Fruit fly (Drosophila melanogaster) whole organism, prepupa: ENCODE results near the gene BckdhA.
A peak's percentile ranks its signal among the peaks of the same experiment; 100 is the strongest.

Experiments used
- Blimp-1 ChIP-seq: fragments of 200-800 bp; sonication (Bioruptor generic); optimal IDR thresholded peaks from 3 replicates; lab custom pipeline; 2017; ENCODE audit warnings: missing biosample characterization, missing genetic modification characterization, mild to moderate bottlenecking, moderate library complexity, missing genetic modification reagents
- CG10631 ChIP-seq: fragments of 200-800 bp; sonication (Bioruptor generic); optimal IDR thresholded peaks from 2 replicates; lab custom pipeline; 2016; ENCODE audit warnings: missing biosample characterization, missing genetic modification characterization
- CG10669 ChIP-seq: fragments of 200-800 bp; sonication (Bioruptor generic); optimal IDR thresholded peaks from 3 replicates; lab custom pipeline; 2018; ENCODE audit warnings: missing biosample characterization, mild to moderate bottlenecking, missing genetic modification characterization, moderate library complexity
- CG11294 ChIP-seq: fragments of 200-800 bp; sonication (Bioruptor generic); IDR thresholded peaks from 2 replicates; pipeline ENCODE4 v1.3.6; 2022; ENCODE audit warnings: missing biosample characterization, missing genetic modification characterization
- CG11762 ChIP-seq: fragments of 200-800 bp; sonication (Bioruptor generic); optimal IDR thresholded peaks from 3 replicates; lab custom pipeline; 2016; ENCODE audit warnings: missing biosample characterization, missing genetic modification characterization; ENCODE audit not compliant: insufficient read depth
- CG11902 ChIP-seq: fragments of 200-800 bp; sonication (Bioruptor generic); optimal IDR thresholded peaks from 3 replicates; lab custom pipeline; 2016; ENCODE audit warnings: missing biosample characterization, missing genetic modification characterization
- CG15336 ChIP-seq: fragments of 200-800 bp; sonication (Bioruptor generic); IDR thresholded peaks from 2 replicates; pipeline ENCODE4 v1.3.6; 2022; ENCODE audit warnings: missing biosample characterization, missing genetic modification characterization
- CG1621 ChIP-seq: fragments of 200-800 bp; sonication (Bioruptor generic); optimal IDR thresholded peaks from 3 replicates; lab custom pipeline; 2018; ENCODE audit warnings: missing biosample characterization, mild to moderate bottlenecking, missing genetic modification characterization
- CG16779 ChIP-seq: fragments of 200-800 bp; sonication (Bioruptor generic); optimal IDR thresholded peaks from 3 replicates; lab custom pipeline; 2017; ENCODE audit warnings: missing biosample characterization, mild to moderate bottlenecking, missing genetic modification characterization
- CG3032 ChIP-seq: fragments of 200-800 bp; optimal IDR thresholded peaks from 2 replicates; lab custom pipeline; 2019; ENCODE audit warnings: missing biosample characterization, mild to moderate bottlenecking, missing genetic modification characterization, moderate library complexity
- CG32006 ChIP-seq: fragments of 200-800 bp; sonication (Bioruptor generic); optimal IDR thresholded peaks from 3 replicates; lab custom pipeline; 2017; ENCODE audit warnings: missing biosample characterization, mild to moderate bottlenecking, missing genetic modification characterization
- CG34406 ChIP-seq: fragments of 200-800 bp; sonication (Bioruptor generic); optimal IDR thresholded peaks from 3 replicates; lab custom pipeline; 2016; ENCODE audit warnings: missing biosample characterization, missing genetic modification characterization
- CG6163 ChIP-seq: fragments of 200-800 bp; sonication (Bioruptor generic); IDR thresholded peaks from 3 replicates; pipeline ENCODE4 v1.3.6; 2022; ENCODE audit warnings: missing biosample characterization, missing genetic modification characterization
- CG6276 ChIP-seq: fragments of 200-800 bp; sonication (Bioruptor generic); optimal IDR thresholded peaks from 2 replicates; lab custom pipeline; 2017; ENCODE audit warnings: missing biosample characterization, mild to moderate bottlenecking, missing genetic modification characterization
- CG6792 ChIP-seq: fragments of 200-800 bp; sonication (Bioruptor generic); optimal IDR thresholded peaks from 3 replicates; lab custom pipeline; 2016; ENCODE audit warnings: missing biosample characterization, missing genetic modification characterization
- CG6808 ChIP-seq: fragments of 200-800 bp; sonication (Bioruptor generic); optimal IDR thresholded peaks from 3 replicates; lab custom pipeline; 2017; ENCODE audit warnings: missing biosample characterization, missing genetic modification characterization, mild to moderate bottlenecking, moderate library complexity, missing genetic modification reagents
- CG6854 ChIP-seq: fragments of 200-800 bp; sonication (Bioruptor generic); optimal IDR thresholded peaks from 2 replicates; lab custom pipeline; 2017; ENCODE audit warnings: missing biosample characterization, mild to moderate bottlenecking, missing genetic modification characterization
- CG8119 ChIP-seq: fragments of 200-800 bp; sonication (Bioruptor generic); IDR thresholded peaks from 3 replicates; pipeline ENCODE4 v1.3.6; 2022; ENCODE audit warnings: missing biosample characterization, missing genetic modification characterization
- CG8319 ChIP-seq: fragments of 200-800 bp; sonication (Bioruptor generic); optimal IDR thresholded peaks from 3 replicates; lab custom pipeline; 2016; ENCODE audit warnings: missing biosample characterization, missing genetic modification characterization
- CG8632 ChIP-seq: fragments of 200-800 bp; sonication (Bioruptor generic); optimal IDR thresholded peaks from 3 replicates; lab custom pipeline; 2016; ENCODE audit warnings: missing biosample characterization, missing genetic modification characterization
- CG9139 ChIP-seq: fragments of 200-800 bp; sonication (Bioruptor generic); optimal IDR thresholded peaks from 3 replicates; lab custom pipeline; 2017; ENCODE audit warnings: missing biosample characterization, mild to moderate bottlenecking, missing genetic modification characterization
- Eip75B ChIP-seq: fragments of 200-800 bp; sonication (Bioruptor generic); optimal IDR thresholded peaks from 3 replicates; lab custom pipeline; 2016; ENCODE audit warnings: missing biosample characterization, missing genetic modification characterization
- Eip78C ChIP-seq: fragments of 200-800 bp; sonication (Bioruptor generic); peaks from one replicate; lab custom pipeline; 2016; ENCODE audit warnings: missing biosample characterization, missing genetic modification characterization
- Ets96B ChIP-seq: fragments of 200-800 bp; optimal IDR thresholded peaks from 2 replicates; lab custom pipeline; 2019; ENCODE audit warnings: missing biosample characterization, mild to moderate bottlenecking, missing genetic modification characterization, moderate library complexity
- Hr38 ChIP-seq: sonication (Bioruptor generic); optimal IDR thresholded peaks from 2 replicates; lab custom pipeline; 2016; ENCODE audit warnings: missing biosample characterization, missing genetic modification characterization
- Hr39 ChIP-seq: fragments of 200-800 bp; sonication (Bioruptor generic); optimal IDR thresholded peaks from 2 replicates; lab custom pipeline; 2016; ENCODE audit warnings: missing biosample characterization, missing genetic modification characterization
- Hr4 ChIP-seq: fragments of 200-800 bp; sonication (Bioruptor generic); optimal IDR thresholded peaks from 3 replicates; lab custom pipeline; 2016; ENCODE audit warnings: missing biosample characterization, missing genetic modification characterization
- OdsH ChIP-seq: fragments of 200-800 bp; sonication (Bioruptor generic); optimal IDR thresholded peaks from 3 replicates; lab custom pipeline; 2016; ENCODE audit warnings: missing biosample characterization, missing genetic modification characterization
- Smox ChIP-seq: fragments of 200-800 bp; sonication (Bioruptor generic); optimal IDR thresholded peaks from 3 replicates; lab custom pipeline; 2016; ENCODE audit warnings: missing biosample characterization, missing genetic modification characterization
- Sox14 ChIP-seq: fragments of 200-800 bp; sonication (Bioruptor generic); optimal IDR thresholded peaks from 3 replicates; lab custom pipeline; 2016; ENCODE audit warnings: missing biosample characterization, missing genetic modification characterization
- achi ChIP-seq: fragments of 200-800 bp; sonication (Bioruptor generic); optimal IDR thresholded peaks from 3 replicates; lab custom pipeline; 2016; ENCODE audit warnings: missing biosample characterization, missing genetic modification characterization
- acj6 ChIP-seq: fragments of 200-800 bp; sonication (Bioruptor generic); optimal IDR thresholded peaks from 3 replicates; lab custom pipeline; 2016; ENCODE audit warnings: missing biosample characterization, missing genetic modification characterization
- dac ChIP-seq: fragments of 200-800 bp; sonication (Bioruptor generic); optimal IDR thresholded peaks from 2 replicates; lab custom pipeline; 2017; ENCODE audit warnings: missing biosample characterization, mild to moderate bottlenecking, missing genetic modification characterization
- dsx ChIP-seq: fragments of 200-800 bp; optimal IDR thresholded peaks from 3 replicates; lab custom pipeline; 2019; ENCODE audit warnings: missing biosample characterization, mild to moderate bottlenecking, missing genetic modification characterization, moderate library complexity; ENCODE audit not compliant: poor library complexity, severe bottlenecking
- esn ChIP-seq: fragments of 200-800 bp; sonication (Bioruptor generic); optimal IDR thresholded peaks from 2 replicates; lab custom pipeline; 2016; ENCODE audit warnings: missing biosample characterization, mild to moderate bottlenecking, missing genetic modification characterization, moderate library complexity
- fd59A ChIP-seq: fragments of 200-800 bp; sonication (Bioruptor generic); optimal IDR thresholded peaks from 2 replicates; lab custom pipeline; 2017; ENCODE audit warnings: missing biosample characterization, mild to moderate bottlenecking, missing genetic modification characterization, missing genetic modification reagents
- fd85E ChIP-seq: fragments of 200-800 bp; sonication (Bioruptor generic); optimal IDR thresholded peaks from 3 replicates; lab custom pipeline; 2016; ENCODE audit warnings: missing biosample characterization, missing genetic modification characterization
- fkh ChIP-seq: fragments of 200-800 bp; sonication (Bioruptor generic); optimal IDR thresholded peaks from 3 replicates; lab custom pipeline; 2017; ENCODE audit warnings: missing biosample characterization, mild to moderate bottlenecking, missing genetic modification characterization, moderate library complexity
- lz ChIP-seq: fragments of 200-800 bp; sonication (Bioruptor generic); optimal IDR thresholded peaks from 3 replicates; lab custom pipeline; 2016; ENCODE audit warnings: missing biosample characterization, missing genetic modification characterization
- net ChIP-seq: fragments of 200-800 bp; sonication (Bioruptor generic); optimal IDR thresholded peaks from 3 replicates; lab custom pipeline; 2016; ENCODE audit warnings: missing biosample characterization, missing genetic modification characterization
- pdm3 ChIP-seq: fragments of 200-800 bp; sonication (Bioruptor generic); optimal IDR thresholded peaks from 3 replicates; lab custom pipeline; 2016; ENCODE audit warnings: missing biosample characterization, missing genetic modification characterization
- salr ChIP-seq, 2 experiments: fragments of 200-800 bp; sonication (Bioruptor generic); optimal IDR thresholded peaks; 3 replicates each; lab custom pipeline; 2016 to 2018; ENCODE audit warnings: missing biosample characterization in 2 of 2, missing genetic modification characterization in 2 of 2, mild to moderate bottlenecking in 1 of 2
- spab ChIP-seq: fragments of 200-800 bp; sonication (Bioruptor generic); optimal IDR thresholded peaks from 2 replicates; lab custom pipeline; 2017; ENCODE audit warnings: missing biosample characterization, mild to moderate bottlenecking, missing genetic modification characterization, missing genetic modification reagents
- ss ChIP-seq, 2 experiments: fragments of 200-800 bp; sonication (Bioruptor generic); optimal IDR thresholded peaks; 2 replicates in 1 of 2; 3 replicates in 1 of 2; lab custom pipeline; 2017 to 2018; ENCODE audit warnings: mild to moderate bottlenecking in 2 of 2, missing biosample characterization in 2 of 2, missing genetic modification characterization in 2 of 2, moderate library complexity in 1 of 2
- svp ChIP-seq: fragments of 200-800 bp; sonication (Bioruptor generic); peaks from one replicate; lab custom pipeline; 2016; ENCODE audit warnings: missing biosample characterization, missing genetic modification characterization
- vri ChIP-seq: fragments of 200-800 bp; sonication (Bioruptor generic); optimal IDR thresholded peaks from 3 replicates; lab custom pipeline; 2016; ENCODE audit warnings: missing biosample characterization, mild to moderate bottlenecking, missing genetic modification characterization

Gene BckdhA

DNA sequence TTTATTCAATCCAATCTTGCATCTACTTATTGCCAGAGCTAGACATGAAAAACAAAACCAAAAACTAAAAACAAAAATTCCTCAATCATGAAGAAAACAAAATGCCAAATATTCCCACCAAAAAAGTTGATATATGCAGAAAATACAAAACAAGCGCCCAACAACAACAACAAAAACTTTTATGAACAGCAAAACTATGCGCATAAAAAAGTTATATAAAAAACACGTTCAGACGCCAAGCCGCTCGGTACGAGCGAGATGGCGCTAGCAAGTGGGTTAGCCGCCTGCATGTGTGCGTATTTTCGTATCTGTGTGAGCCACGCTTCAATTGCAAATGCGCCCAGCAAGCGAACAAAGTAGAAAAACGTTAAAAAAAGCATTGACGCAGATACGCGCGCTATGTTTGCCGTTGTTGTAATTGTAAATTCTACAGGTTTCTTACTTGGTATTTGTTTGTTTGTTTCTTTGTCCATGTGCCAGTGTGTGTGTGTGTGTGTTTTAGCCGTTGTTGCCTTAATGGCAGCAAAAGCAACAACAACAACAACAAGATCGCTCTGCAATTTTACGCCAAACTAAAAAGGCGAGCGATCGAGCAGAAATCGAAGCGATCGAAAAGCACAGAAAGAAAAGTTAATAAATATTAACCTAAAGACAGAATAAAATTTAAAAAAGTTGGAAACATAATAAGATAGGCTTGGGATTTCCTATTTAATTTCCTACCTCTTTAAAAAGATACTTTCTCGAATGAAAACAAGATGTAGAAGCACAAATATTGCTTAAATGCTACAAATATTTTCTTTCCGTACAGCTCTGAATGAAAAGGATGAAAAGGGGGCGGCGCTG is 38.0 kb downstream of the BckdhA start (continued):
- TF ChIP-seq CG9139 (GFP tag; lab: Kevin White, UChicago) = peak; percentile 29
- TF ChIP-seq Blimp-1 = no peak
- TF ChIP-seq pdm3 (GFP tag; lab: Kevin White, UChicago) = peak; percentile 66
- no peak for TF ChIP-seq Smox (GFP tag; lab: Kevin White, UChicago)
- TF ChIP-seq Hr38 (GFP tag; lab: Kevin White, UChicago) = no peak
- peak; percentile 48 for TF ChIP-seq CG6792 (GFP tag; lab: Kevin White, UChicago)
- TF ChIP-seq CG8119 (GFP tag; lab: Robert Waterston, UW) = peak; percentile 85
- peak; percentile 11 for TF ChIP-seq CG8319
- TF ChIP-seq CG6808 (GFP tag; lab: Kevin White, UChicago) = peak; percentile 63
- TF ChIP-seq CG6163 (GFP tag; lab: Robert Waterston, UW) = peak; percentile 92
- peak; percentile 80 for TF ChIP-seq CG10631 (GFP tag; lab: Kevin White, UChicago)
- TF ChIP-seq CG3032 (tag; lab: Kevin White, UChicago) = peak; percentile 90
- TF ChIP-seq CG11294 (GFP tag; lab: Robert Waterston, UW) = peak; percentile 38; the same call in 1 of the 2 replicates
- peak; percentile 42 for TF ChIP-seq CG11762 (GFP tag; lab: Kevin White, UChicago)
- TF ChIP-seq Ets96B = peak; percentile 88
- TF ChIP-seq fd85E = no peak
- no peak for TF ChIP-seq dac (GFP tag; lab: Kevin White, UChicago)
- TF ChIP-seq vri (GFP tag; lab: Kevin White, UChicago) = no peak
- peak; percentile 48 to 69 for TF ChIP-seq ss (GFP tag; optimal IDR thresholded peaks at IDR 0.05; lab: Kevin White, UChicago)
- TF ChIP-seq salr (GFP tag; optimal IDR thresholded peaks at IDR 0.05; lab: Kevin White, UChicago) = peak; percentile 38 to 78
- TF ChIP-seq Eip78C = peak; percentile 95
- TF ChIP-seq lz (GFP tag; lab: Kevin White, UChicago) = no peak
- peak; percentile 37 for TF ChIP-seq CG34406
- TF ChIP-seq dsx (GFP tag; lab: Kevin White, UChicago) = peak; percentile 82
- peak; percentile 48 for TF ChIP-seq CG16779 (tag; lab: Kevin White, UChicago)
- peak; percentile 39 for TF ChIP-seq fkh (GFP tag; lab: Kevin White, UChicago)
- peak; percentile 90 for TF ChIP-seq CG15336 (GFP tag; lab: Robert Waterston, UW)
- TF ChIP-seq net (GFP tag; lab: Kevin White, UChicago) = peak; percentile 78
- peak; percentile 40 for TF ChIP-seq CG1621
- no peak for TF ChIP-seq svp
- peak; percentile 60 for TF ChIP-seq Sox14 (GFP tag; lab: Kevin White, UChicago)
- no peak for TF ChIP-seq CG6854 (GFP tag; lab: Kevin White, UChicago)
- TF ChIP-seq CG10669 = peak; percentile 79

DNA sequence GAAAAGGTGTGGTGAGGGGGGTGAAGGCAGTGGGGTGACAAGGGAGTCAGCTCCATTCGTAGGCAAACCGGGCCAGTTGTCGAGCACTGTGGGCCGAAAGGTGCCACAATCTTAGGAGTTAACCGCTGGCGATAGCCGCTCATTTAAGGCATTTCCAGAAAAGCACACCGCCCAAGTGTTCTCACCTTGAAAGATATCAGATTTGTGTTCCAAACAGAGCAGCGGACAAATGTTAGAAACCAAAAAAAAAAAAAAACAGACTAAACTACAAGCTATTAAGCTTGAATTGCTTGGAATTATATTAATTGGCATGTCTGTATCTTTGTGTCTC is 38.6 kb downstream of the BckdhA start:
- TF ChIP-seq Hr38 (GFP tag; lab: Kevin White, UChicago) = no peak
- TF ChIP-seq net (GFP tag; lab: Kevin White, UChicago) = peak; percentile 30
- TF ChIP-seq esn (GFP tag; lab: Kevin White, UChicago) = no peak
- TF ChIP-seq acj6 (GFP tag; lab: Kevin White, UChicago) = peak; percentile 47
- TF ChIP-seq CG10631 (GFP tag; lab: Kevin White, UChicago) = peak; percentile 59
- peak; percentile 58 for TF ChIP-seq fd59A
- TF ChIP-seq CG6792 (GFP tag; lab: Kevin White, UChicago) = peak; percentile 27
- TF ChIP-seq Hr4 (GFP tag; lab: Kevin White, UChicago) = peak; percentile 61
- TF ChIP-seq spab (GFP tag; lab: Kevin White, UChicago) = peak; percentile 61
- peak; percentile 10 for TF ChIP-seq Eip75B (GFP tag; lab: Kevin White, UChicago)
- TF ChIP-seq CG8632 (GFP tag; lab: Kevin White, UChicago) = peak; percentile 34
- no peak for TF ChIP-seq dac (GFP tag; lab: Kevin White, UChicago)
- no peak for TF ChIP-seq CG6163 (GFP tag; lab: Robert Waterston, UW)
- no peak for TF ChIP-seq CG34406
- peak in 1 of 2 experiments; percentile 32 for TF ChIP-seq ss (GFP tag; optimal IDR thresholded peaks at IDR 0.05; lab: Kevin White, UChicago)
- peak; percentile 55 for TF ChIP-seq OdsH
- no peak for TF ChIP-seq CG1621
- TF ChIP-seq Eip78C = peak; percentile 37
- TF ChIP-seq CG3032 (tag; lab: Kevin White, UChicago) = peak; percentile 12
- peak; percentile 16 for TF ChIP-seq CG10669
- TF ChIP-seq Ets96B = peak; percentile 23
- peak; percentile 3 for TF ChIP-seq CG11902 (GFP tag; lab: Kevin White, UChicago)
- TF ChIP-seq achi (GFP tag; lab: Kevin White, UChicago) = peak; percentile 37
- TF ChIP-seq CG32006 (GFP tag; lab: Kevin White, UChicago) = peak; percentile 82
- no peak; the same call in 2 of the 3 replicates for TF ChIP-seq CG8119 (GFP tag; lab: Robert Waterston, UW)
- TF ChIP-seq CG15336 (GFP tag; lab: Robert Waterston, UW) = 0 out of 2 replicates have a peak, but pooled peaks have one; percentile 4
- peak in 1 of 2 experiments; percentile 11 for TF ChIP-seq salr (GFP tag; optimal IDR thresholded peaks at IDR 0.05; lab: Kevin White, UChicago)
- no peak; the same call in 1 of the 2 replicates for TF ChIP-seq CG11294 (GFP tag; lab: Robert Waterston, UW)
- TF ChIP-seq CG6276 (GFP tag; lab: Kevin White, UChicago) = peak; percentile 58
- TF ChIP-seq Hr39 = no peak
